Fruit fly (Drosophila melanogaster): ENCODE data around the gene Ahcy.
A peak's percentile ranks its signal among the peaks of the same experiment; 100 is the strongest.

Gene Ahcy

DNA sequence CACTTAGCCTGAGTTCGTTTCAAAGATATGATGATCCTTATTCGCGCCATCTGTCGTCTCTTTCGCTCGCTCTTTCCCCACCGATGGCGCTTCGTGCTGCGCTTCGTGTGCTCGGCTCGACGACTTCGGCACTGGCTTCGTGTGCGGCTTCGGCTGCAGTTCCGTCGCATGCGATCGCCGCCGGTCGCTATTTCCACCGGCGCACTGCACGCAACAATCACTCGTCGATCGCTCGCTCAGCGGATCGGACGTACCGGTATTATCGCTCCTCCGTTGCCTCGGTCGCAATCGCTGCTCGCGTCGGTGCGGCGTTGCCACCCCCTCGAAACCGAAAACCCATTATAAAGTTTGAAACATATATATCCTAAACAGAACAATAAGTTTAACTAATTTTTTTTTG, 48.7 kb downstream of the Ahcy start:
- no peak for TF ChIP-seq Clk (GFP tag; optimal IDR thresholded peaks at IDR 0.05)
- no peak for TF ChIP-seq kay (GFP tag; ENCODE audit: borderline replicate concordance)
- peak; percentile 73 for TF ChIP-seq Mnt (GFP tag; optimal IDR thresholded peaks at IDR 0.05)
- no peak for TF ChIP-seq CG5204 (GFP tag; optimal IDR thresholded peaks at IDR 0.05)
- TF ChIP-seq CG7101 (tag; optimal IDR thresholded peaks at IDR 0.05), result peak; percentile 31
- TF ChIP-seq ovo (GFP tag; optimal IDR thresholded peaks at IDR 0.05), result no peak
- TF ChIP-seq bab1 (GFP tag; optimal IDR thresholded peaks at IDR 0.05), result peak; percentile 59
- TF ChIP-seq CG12768 (GFP tag; optimal IDR thresholded peaks at IDR 0.05), result peak; percentile 34
- peak; percentile 94 for TF ChIP-seq pad (GFP tag; optimal IDR thresholded peaks at IDR 0.05)
- TF ChIP-seq Hr96 (GFP tag; optimal IDR thresholded peaks at IDR 0.05), result peak; percentile 27
- no peak for TF ChIP-seq toe (GFP tag; optimal IDR thresholded peaks at IDR 0.05)
- peak; percentile 30 for TF ChIP-seq CG11617 (GFP tag; optimal IDR thresholded peaks at IDR 0.05)
- TF ChIP-seq CG33017 (tag; optimal IDR thresholded peaks at IDR 0.05), result no peak
- peak; percentile 52 for TF ChIP-seq CG1620 (GFP tag; optimal IDR thresholded peaks at IDR 0.05)
- TF ChIP-seq CG7045 (GFP tag; optimal IDR thresholded peaks at IDR 0.05), result no peak
- no peak for TF ChIP-seq Crg-1 (GFP tag; optimal IDR thresholded peaks at IDR 0.05)
- no peak for TF ChIP-seq cnc (optimal IDR thresholded peaks at IDR 0.05)
- TF ChIP-seq tj (GFP tag; optimal IDR thresholded peaks at IDR 0.05), result peak; percentile 73
- peak; percentile 8 for TF ChIP-seq cic (GFP tag; optimal IDR thresholded peaks at IDR 0.05)
- no peak for TF ChIP-seq CG14711 (tag; optimal IDR thresholded peaks at IDR 0.05)

DNA sequence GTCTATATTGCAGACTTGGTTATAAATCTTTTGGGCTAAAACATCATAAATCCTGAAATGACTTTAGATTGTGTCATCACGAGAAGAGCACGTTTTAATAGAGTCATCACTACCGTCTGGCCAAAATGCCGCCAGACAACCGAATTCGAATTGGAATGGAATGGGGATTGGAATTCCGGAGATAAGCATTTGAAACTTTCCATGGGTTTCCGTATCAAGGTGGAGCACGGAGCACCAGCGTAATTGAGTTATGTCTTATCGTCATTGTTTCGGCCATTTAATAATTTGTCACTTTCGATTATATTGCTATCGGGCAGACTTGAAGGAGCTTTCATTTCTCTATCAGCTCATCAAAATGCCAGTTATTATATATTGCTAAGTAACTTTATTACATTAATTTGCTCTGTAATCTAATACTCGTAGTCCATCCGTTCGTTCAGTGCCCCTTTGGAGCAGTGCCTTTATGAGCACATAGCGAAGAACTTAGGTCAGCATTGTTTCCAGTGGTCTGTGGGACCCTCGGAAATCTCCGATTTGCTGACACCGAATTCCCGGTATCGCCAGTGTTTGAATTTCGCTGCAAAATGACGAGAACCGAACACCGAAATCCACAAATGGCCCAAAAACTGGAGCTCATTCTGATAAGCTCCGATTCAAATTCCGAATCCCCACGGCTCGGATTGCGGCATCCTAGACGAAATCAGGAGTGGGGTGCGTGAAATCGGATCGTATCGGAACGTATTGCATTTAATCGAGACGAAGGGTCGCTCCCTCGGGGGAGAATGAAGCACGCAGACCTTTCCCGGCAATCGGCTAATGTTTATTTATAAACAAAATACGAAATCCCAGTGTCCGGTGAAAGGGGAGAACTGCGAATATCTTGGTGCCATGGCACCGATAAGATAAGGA, 50.2 kb downstream of the Ahcy start:
- TF ChIP-seq tj (GFP tag; optimal IDR thresholded peaks at IDR 0.05) (peak; percentile 93), Hr96 (GFP tag; optimal IDR thresholded peaks at IDR 0.05) (no peak)

dm6 chrX:15501706-15502267, 51.7 kb downstream of the Ahcy start:
- TF ChIP-seq cic (GFP tag; optimal IDR thresholded peaks at IDR 0.05) (no peak), CG1620 (GFP tag; optimal IDR thresholded peaks at IDR 0.05) (no peak), CG5204 (GFP tag; optimal IDR thresholded peaks at IDR 0.05) (no peak), Crg-1 (GFP tag; optimal IDR thresholded peaks at IDR 0.05) (no peak), CG14711 (tag; optimal IDR thresholded peaks at IDR 0.05) (no peak), tj (GFP tag; optimal IDR thresholded peaks at IDR 0.05) (peak; percentile 26), pad (GFP tag; optimal IDR thresholded peaks at IDR 0.05) (no peak)

Data from whole organism, adult.